Fruit fly (Drosophila melanogaster): ENCODE measurements around the gene CG42692.
A peak's percentile ranks its signal among the peaks of the same experiment; 100 is the strongest.

Gene CG42692

DNA sequence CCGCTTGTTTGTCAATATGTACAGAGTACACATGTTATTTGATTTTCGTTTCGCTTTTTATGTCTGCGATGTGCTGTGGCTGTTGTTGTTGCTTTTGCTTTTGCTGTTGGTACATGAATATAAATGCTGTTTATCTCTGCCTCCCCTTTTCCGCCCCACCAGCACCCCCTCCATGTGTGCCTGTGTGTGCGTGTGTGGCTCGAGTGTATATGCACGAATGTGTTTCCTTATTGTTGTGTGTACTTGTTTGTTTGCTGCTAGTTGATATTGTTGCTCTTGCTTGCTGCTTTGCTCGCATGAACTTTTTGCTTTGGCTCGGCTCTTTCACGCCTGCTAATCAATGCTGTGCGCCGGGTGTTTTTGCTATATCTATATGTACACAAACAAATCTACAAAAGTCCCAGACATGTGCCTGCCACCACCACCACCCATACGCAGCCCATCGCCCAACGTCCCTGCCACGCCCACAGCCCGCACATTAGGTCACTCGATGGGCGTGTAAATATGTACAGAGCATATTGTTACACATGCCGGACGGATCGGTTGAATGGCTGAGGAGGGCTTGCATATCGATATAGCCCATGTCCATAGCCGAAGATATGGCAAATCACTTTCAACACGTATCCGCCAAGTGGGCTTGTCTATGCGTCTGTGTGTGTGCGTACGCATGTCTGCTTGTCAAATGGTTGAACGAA is 16.3 kb downstream of the CG42692 start (continued):
- peak; percentile 100 for TF ChIP-seq CG10431 (GFP tag; optimal IDR thresholded peaks at IDR 0.05)
- peak; percentile 98 for TF ChIP-seq ERR (GFP tag; optimal IDR thresholded peaks at IDR 0.05)
- TF ChIP-seq CG4404 (GFP tag; IDR thresholded peaks at IDR 0.05): peak; percentile 88
- TF ChIP-seq bowl (GFP tag; IDR thresholded peaks at IDR 0.05): peak; percentile 96
- TF ChIP-seq CG10959 (GFP tag; IDR thresholded peaks at IDR 0.05): peak; percentile 98; the same call in 1 of the 2 replicates
- peak; percentile 96 for TF ChIP-seq CG6175 (GFP tag; IDR thresholded peaks at IDR 0.05)
- TF ChIP-seq Ets65A (GFP tag): peak; percentile 96
- TF ChIP-seq hth (optimal IDR thresholded peaks at IDR 0.05): no peak
- peak; percentile 98 for TF ChIP-seq dmrt99B (tag; optimal IDR thresholded peaks at IDR 0.05)
- peak; percentile 91 for TF ChIP-seq Lim3 (GFP tag; IDR thresholded peaks at IDR 0.05)
- peak; percentile 100 for TF ChIP-seq NC2β (GFP tag; optimal IDR thresholded peaks at IDR 0.05)
- TF ChIP-seq sd (tag; optimal IDR thresholded peaks at IDR 0.05): peak; percentile 98
- TF ChIP-seq CG6272 (GFP tag; IDR thresholded peaks at IDR 0.05): peak; percentile 41
- no peak for TF ChIP-seq inv (GFP tag; IDR thresholded peaks at IDR 0.05; ENCODE audit: partially characterized antibody)
- TF ChIP-seq CG2129 (GFP tag; IDR thresholded peaks at IDR 0.05; ENCODE audit: partially characterized antibody): no peak
- peak; percentile 97 for TF ChIP-seq CG18262 (tag; optimal IDR thresholded peaks at IDR 0.05)
- TF ChIP-seq p53 (GFP tag; optimal IDR thresholded peaks at IDR 0.05): peak; percentile 99
- peak; percentile 97 for TF ChIP-seq CG8359 (GFP tag; optimal IDR thresholded peaks at IDR 0.05; ENCODE audit: borderline replicate concordance)
- peak; percentile 100 for TF ChIP-seq Camta (GFP tag; optimal IDR thresholded peaks at IDR 0.05)
- TF ChIP-seq bcd (GFP tag; optimal IDR thresholded peaks at IDR 0.05): peak; percentile 99
- peak; percentile 100 for TF ChIP-seq bab2 (GFP tag; optimal IDR thresholded peaks at IDR 0.05)
- TF ChIP-seq Vsx1 (GFP tag; optimal IDR thresholded peaks at IDR 0.05): peak; percentile 100
- TF ChIP-seq Chrac-16 (GFP tag; optimal IDR thresholded peaks at IDR 0.05): peak; percentile 88
- TF ChIP-seq cg (GFP tag; optimal IDR thresholded peaks at IDR 0.05): peak; percentile 93
- TF ChIP-seq fd64A (GFP tag; optimal IDR thresholded peaks at IDR 0.05): peak; percentile 100
- TF ChIP-seq btn (GFP tag; optimal IDR thresholded peaks at IDR 0.05): peak; percentile 99
- peak; percentile 96 for TF ChIP-seq CG10274 (GFP tag; optimal IDR thresholded peaks at IDR 0.05)
- TF ChIP-seq cato (GFP tag; optimal IDR thresholded peaks at IDR 0.05; ENCODE audit: borderline replicate concordance): peak; percentile 99
- TF ChIP-seq CG6254 (GFP tag; optimal IDR thresholded peaks at IDR 0.05): peak; percentile 97
- TF ChIP-seq BEAF-32 (GFP tag; optimal IDR thresholded peaks at IDR 0.05): peak; percentile 42
- peak; percentile 98 for TF ChIP-seq unpg (GFP tag; optimal IDR thresholded peaks at IDR 0.05)
- TF ChIP-seq disco-r (GFP tag; optimal IDR thresholded peaks at IDR 0.05): peak; percentile 99
- TF ChIP-seq peb (GFP tag; IDR thresholded peaks at IDR 0.05): peak; percentile 97
- TF ChIP-seq CG8765 (GFP tag; IDR thresholded peaks at IDR 0.05): peak; percentile 87
- peak; percentile 100 for TF ChIP-seq CG10209 (GFP tag; optimal IDR thresholded peaks at IDR 0.05)
- TF ChIP-seq CG3847 (GFP tag; IDR thresholded peaks at IDR 0.05): peak; percentile 96
- TF ChIP-seq sc (optimal IDR thresholded peaks at IDR 0.05): no peak
- TF ChIP-seq sc (GFP tag; optimal IDR thresholded peaks at IDR 0.05): peak; percentile 100
- peak; percentile 81 for TF ChIP-seq nom (GFP tag; optimal IDR thresholded peaks at IDR 0.05)
- peak; percentile 96 for TF ChIP-seq chn (GFP tag; optimal IDR thresholded peaks at IDR 0.05)
- peak; percentile 96 for TF ChIP-seq CG8281 (tag; optimal IDR thresholded peaks at IDR 0.05)
- peak; percentile 92 for TF ChIP-seq pfk (GFP tag; optimal IDR thresholded peaks at IDR 0.05)
- peak; percentile 99 for TF ChIP-seq kay (GFP tag; optimal IDR thresholded peaks at IDR 0.05)
- peak; percentile 46 for TF ChIP-seq Dp (GFP tag; optimal IDR thresholded peaks at IDR 0.05)
- TF ChIP-seq Gsc (GFP tag; IDR thresholded peaks at IDR 0.05): peak; percentile 60; the same call in 1 of the 2 replicates
- TF ChIP-seq Ets97D (GFP tag; optimal IDR thresholded peaks at IDR 0.05): peak; percentile 92
- peak; percentile 96 for TF ChIP-seq Ada2b (GFP tag; IDR thresholded peaks at IDR 0.05)
- TF ChIP-seq Dad (GFP tag; optimal IDR thresholded peaks at IDR 0.05): peak; percentile 98
- peak; percentile 94 for TF ChIP-seq exex (tag; optimal IDR thresholded peaks at IDR 0.05)
- peak; percentile 97 for TF ChIP-seq fd96Cb (tag; optimal IDR thresholded peaks at IDR 0.05)
